Worm (Caenorhabditis elegans) whole organism, young adult: ENCODE measurements around the gene C32D5.11.

Source experiments
- B0336.3 ChIP-seq: fragments of 200-800 bp; sonication (Bioruptor generic); IDR thresholded peaks from 2 replicates; pipeline ENCODE4 v1.3.6; 2022; ENCODE audit warnings: missing genetic modification characterization, missing compliant biosample characterization
- F10E7.11 ChIP-seq: sonication (generic microtip); optimal IDR thresholded peaks from 2 replicates; lab custom pipeline; 2017; ENCODE audit warnings: mild to moderate bottlenecking, missing genetic modification characterization, moderate library complexity, missing compliant biosample characterization
- F23B12.7 ChIP-seq: sonication (generic microtip); optimal IDR thresholded peaks from 2 replicates; lab custom pipeline; 2017; ENCODE audit warnings: missing genetic modification characterization, mild to moderate bottlenecking, missing compliant biosample characterization, antibody characterized with exemption, moderate library complexity; ENCODE audit not compliant: insufficient read depth
- F33H1.4 ChIP-seq: fragments of 200-800 bp; sonication (Bioruptor generic); IDR thresholded peaks from 2 replicates; pipeline ENCODE4 v1.3.6; 2022; ENCODE audit warnings: missing genetic modification reagents, missing genetic modification characterization, missing compliant biosample characterization
- F52B5.7 ChIP-seq: sonication (generic microtip); optimal IDR thresholded peaks from 2 replicates; lab custom pipeline; 2016; ENCODE audit warnings: mild to moderate bottlenecking, missing genetic modification characterization, missing compliant biosample characterization
- F55B11.4 ChIP-seq: sonication (generic microtip); optimal IDR thresholded peaks from 2 replicates; lab custom pipeline; 2016; ENCODE audit warnings: missing compliant biosample characterization, missing genetic modification characterization, borderline replicate concordance; ENCODE audit not compliant: insufficient read depth
- K11D2.4 ChIP-seq: fragments of 200-800 bp; sonication (Bioruptor generic); IDR thresholded peaks from 2 replicates; pipeline ENCODE4 v1.3.6; 2022; ENCODE audit warnings: missing genetic modification reagents, missing genetic modification characterization, missing compliant biosample characterization
- K12H6.12 ChIP-seq: fragments of 200-800 bp; sonication (Bioruptor generic); optimal IDR thresholded peaks from 2 replicates; lab custom pipeline; 2018; ENCODE audit warnings: mild to moderate bottlenecking, missing genetic modification characterization, missing compliant biosample characterization
- Y53F4B.3 ChIP-seq: fragments of 200-800 bp; sonication (Bioruptor generic); IDR thresholded peaks from 2 replicates; pipeline ENCODE4 v1.3.6; 2022; ENCODE audit warnings: missing genetic modification reagents, missing genetic modification characterization, missing compliant biosample characterization
- Y67H2A.10 ChIP-seq: fragments of 200-800 bp; sonication (Bioruptor generic); conservative IDR thresholded peaks from 2 replicates; pipeline ENCODE4 v1.3.6; 2022; ENCODE audit warnings: missing genetic modification reagents, missing genetic modification characterization, missing compliant biosample characterization
- akir-1 ChIP-seq: fragments of 200-800 bp; sonication (Bioruptor generic); optimal IDR thresholded peaks from 2 replicates; lab custom pipeline; 2018; ENCODE audit warnings: mild to moderate bottlenecking, missing genetic modification characterization, moderate library complexity, missing compliant biosample characterization
- attf-3 ChIP-seq: fragments of 200-800 bp; sonication (Bioruptor generic); conservative IDR thresholded peaks from 2 replicates; pipeline ENCODE4 v1.3.6; 2022; ENCODE audit warnings: missing genetic modification reagents, missing genetic modification characterization, missing compliant biosample characterization
- attf-5 ChIP-seq: fragments of 200-800 bp; sonication (Bioruptor generic); optimal IDR thresholded peaks from 2 replicates; lab custom pipeline; 2018; ENCODE audit warnings: mild to moderate bottlenecking, missing genetic modification characterization, missing compliant biosample characterization
- ccch-3 ChIP-seq: fragments of 200-800 bp; sonication (Bioruptor generic); optimal IDR thresholded peaks from 2 replicates; lab custom pipeline; 2018; ENCODE audit warnings: mild to moderate bottlenecking, missing genetic modification characterization, missing compliant biosample characterization
- cebp-2 ChIP-seq: fragments of 200-800 bp; sonication (Bioruptor generic); IDR thresholded peaks from 2 replicates; pipeline ENCODE4 v1.3.6; 2022; ENCODE audit warnings: missing genetic modification characterization, missing compliant biosample characterization
- ceh-100 ChIP-seq: fragments of 200-800 bp; sonication (Bioruptor generic); IDR thresholded peaks from 2 replicates; pipeline ENCODE4 v1.3.6; 2022; ENCODE audit warnings: missing genetic modification reagents, missing genetic modification characterization, missing compliant biosample characterization
- ceh-79 ChIP-seq: sonication (generic microtip); optimal IDR thresholded peaks from 2 replicates; lab custom pipeline; 2017; ENCODE audit warnings: mild to moderate bottlenecking, missing genetic modification characterization, missing compliant biosample characterization
- dox-1 ChIP-seq: fragments of 200-800 bp; sonication (Bioruptor generic); IDR thresholded peaks from 2 replicates; pipeline ENCODE4 v1.3.6; 2022; ENCODE audit warnings: missing genetic modification reagents, missing genetic modification characterization, missing compliant biosample characterization
- egl-44 ChIP-seq: fragments of 200-800 bp; sonication (Bioruptor generic); IDR thresholded peaks from 2 replicates; pipeline ENCODE4 v1.3.6; 2022; ENCODE audit warnings: missing genetic modification reagents, missing genetic modification characterization, missing compliant biosample characterization
- egrh-3 ChIP-seq: fragments of 200-800 bp; sonication (Bioruptor generic); IDR thresholded peaks from 2 replicates; pipeline ENCODE4 v1.3.6; 2022; ENCODE audit warnings: missing genetic modification reagents, missing genetic modification characterization, missing compliant biosample characterization
- ets-4 ChIP-seq: fragments of 200-800 bp; sonication (Bioruptor generic); optimal IDR thresholded peaks from 2 replicates; lab custom pipeline; 2018; ENCODE audit warnings: mild to moderate bottlenecking, missing genetic modification characterization, missing compliant biosample characterization
- him-1 ChIP-seq: sonication (generic microtip); optimal IDR thresholded peaks from 2 replicates; lab custom pipeline; 2016; ENCODE audit warnings: missing genotype, missing genetic modification reagents, missing genetic modification characterization, missing compliant biosample characterization
- hmg-1.2 ChIP-seq: fragments of 200-800 bp; sonication (Bioruptor generic); IDR thresholded peaks from 2 replicates; pipeline ENCODE4 v1.3.6; 2022; ENCODE audit warnings: missing genetic modification reagents, missing genetic modification characterization, missing compliant biosample characterization
- hsf-1 ChIP-seq: fragments of 200-800 bp; sonication (Bioruptor generic); IDR thresholded peaks from 2 replicates; pipeline ENCODE4 v1.3.6; 2022; ENCODE audit warnings: missing genetic modification reagents, missing genetic modification characterization, missing compliant biosample characterization
- let-526 ChIP-seq: fragments of 200-800 bp; sonication (Bioruptor generic); IDR thresholded peaks from 2 replicates; pipeline ENCODE4 v1.3.6; 2022; ENCODE audit warnings: missing genetic modification reagents, missing genetic modification characterization, missing compliant biosample characterization
- lin-26 ChIP-seq: fragments of 200-800 bp; sonication (Bioruptor generic); IDR thresholded peaks from 2 replicates; pipeline ENCODE4 v1.3.6; 2022; ENCODE audit warnings: missing genetic modification reagents, missing genetic modification characterization, missing compliant biosample characterization
- lin-35 ChIP-seq, 3 experiments: fragments of 150-350 bp in 2 of 3; sonication (generic microtip) in 1 of 3; optimal IDR thresholded peaks; 2 replicates each; lab custom pipeline; 2014 to 2018; ENCODE audit warnings: missing biosample characterization in 3 of 3, missing genetic modification characterization in 3 of 3, missing genetic modification reagents in 3 of 3
- lin-54 ChIP-seq: fragments of 200-800 bp; sonication (Bioruptor generic); optimal IDR thresholded peaks from 2 replicates; lab custom pipeline; 2018; ENCODE audit warnings: mild to moderate bottlenecking, missing genetic modification characterization, missing compliant biosample characterization
- lsy-27 ChIP-seq: sonication (generic microtip); optimal IDR thresholded peaks from 2 replicates; lab custom pipeline; 2017; ENCODE audit warnings: missing genetic modification characterization, mild to moderate bottlenecking, missing compliant biosample characterization, antibody characterized with exemption, missing genotype, borderline replicate concordance; ENCODE audit not compliant: insufficient read depth
- madf-10 ChIP-seq: sonication (generic microtip); optimal IDR thresholded peaks from 2 replicates; lab custom pipeline; 2016; ENCODE audit warnings: mild to moderate bottlenecking, missing genetic modification characterization, missing compliant biosample characterization
- madf-3 ChIP-seq: fragments of 200-800 bp; sonication (Bioruptor generic); IDR thresholded peaks from 2 replicates; pipeline ENCODE4 v1.3.6; 2022; ENCODE audit warnings: missing genetic modification reagents, missing genetic modification characterization, missing compliant biosample characterization
- madf-6 ChIP-seq: fragments of 200-800 bp; sonication (Bioruptor generic); IDR thresholded peaks from 2 replicates; pipeline ENCODE4 v1.3.6; 2022; ENCODE audit warnings: missing genetic modification reagents, missing genetic modification characterization, missing compliant biosample characterization
- madf-8 ChIP-seq: fragments of 200-800 bp; sonication (Bioruptor generic); conservative IDR thresholded peaks from 2 replicates; pipeline ENCODE4 v1.3.6; 2022; ENCODE audit warnings: missing genetic modification reagents, missing genetic modification characterization, missing compliant biosample characterization
- mcd-1 ChIP-seq: fragments of 200-800 bp; sonication (Bioruptor generic); IDR thresholded peaks from 2 replicates; pipeline ENCODE4 v1.3.6; 2022; ENCODE audit warnings: missing genetic modification reagents, missing genetic modification characterization, missing compliant biosample characterization
- mel-28 ChIP-seq: sonication (generic microtip); optimal IDR thresholded peaks from 2 replicates; lab custom pipeline; 2016; ENCODE audit warnings: borderline replicate concordance, mild to moderate bottlenecking, missing genetic modification characterization, missing compliant biosample characterization
- nhr-120 ChIP-seq: fragments of 200-800 bp; sonication (Bioruptor generic); IDR thresholded peaks from 2 replicates; pipeline ENCODE4 v1.3.6; 2022; ENCODE audit warnings: missing genetic modification characterization, missing compliant biosample characterization
- nhr-27 ChIP-seq: fragments of 200-800 bp; sonication (Bioruptor generic); optimal IDR thresholded peaks from 2 replicates; lab custom pipeline; 2018; ENCODE audit warnings: mild to moderate bottlenecking, missing genetic modification characterization, moderate library complexity, missing compliant biosample characterization
- pbrm-1 ChIP-seq: fragments of 200-800 bp; sonication (Bioruptor generic); IDR thresholded peaks from 2 replicates; pipeline ENCODE4 v1.3.6; 2022; ENCODE audit warnings: missing genetic modification reagents, missing genetic modification characterization, missing compliant biosample characterization
- pha-4 ChIP-seq: fragments of 150-350 bp; sonication (generic microtip); optimal IDR thresholded peaks from 2 replicates; lab custom pipeline; 2014; ENCODE audit warnings: missing biosample characterization, missing genetic modification reagents, missing genetic modification characterization
- rcor-1 ChIP-seq: fragments of 200-800 bp; sonication (Bioruptor generic); IDR thresholded peaks from 2 replicates; pipeline ENCODE4 v1.3.6; 2022; ENCODE audit warnings: missing genetic modification reagents, missing genetic modification characterization, missing compliant biosample characterization
- sdz-38 ChIP-seq: sonication (generic microtip); optimal IDR thresholded peaks from 2 replicates; lab custom pipeline; 2016; ENCODE audit warnings: missing genotype, missing genetic modification characterization, missing compliant biosample characterization
- sea-2 ChIP-seq: fragments of 200-800 bp; sonication (Bioruptor generic); IDR thresholded peaks from 2 replicates; pipeline ENCODE4 v1.3.6; 2022; ENCODE audit warnings: missing genetic modification characterization, missing compliant biosample characterization
- snpc-1.3 ChIP-seq: sonication (generic microtip); optimal IDR thresholded peaks from 2 replicates; lab custom pipeline; 2017; ENCODE audit warnings: missing genetic modification characterization, mild to moderate bottlenecking, missing compliant biosample characterization, antibody characterized with exemption, moderate library complexity, missing genotype, missing genetic modification reagents; ENCODE audit not compliant: insufficient read depth
- tlf-1 ChIP-seq: fragments of 200-800 bp; sonication (Bioruptor generic); optimal IDR thresholded peaks from 2 replicates; lab custom pipeline; 2018; ENCODE audit warnings: mild to moderate bottlenecking, missing genetic modification characterization, missing compliant biosample characterization
- unc-130 ChIP-seq: sonication (generic microtip); optimal IDR thresholded peaks from 2 replicates; lab custom pipeline; 2016; ENCODE audit warnings: missing genetic modification reagents, missing genetic modification characterization, missing compliant biosample characterization
- xnd-1 ChIP-seq: sonication (generic microtip); optimal IDR thresholded peaks from 2 replicates; lab custom pipeline; 2016; ENCODE audit warnings: missing genotype, missing genetic modification reagents, missing genetic modification characterization, missing compliant biosample characterization
- ztf-18 ChIP-seq: sonication (generic microtip); optimal IDR thresholded peaks from 2 replicates; lab custom pipeline; 2016; ENCODE audit warnings: missing genotype, mild to moderate bottlenecking, missing genetic modification characterization, missing compliant biosample characterization
- ztf-25 ChIP-seq: fragments of 200-800 bp; sonication (Bioruptor generic); IDR thresholded peaks from 2 replicates; pipeline ENCODE4 v1.3.6; 2022; ENCODE audit warnings: missing genetic modification reagents, missing genetic modification characterization, missing compliant biosample characterization

The C32D5.11 gene

ce11 chrII:6365237-6365815 is 10.1 kb upstream of the C32D5.11 start, which contains the start of the genes ani-2 and clec-88:
Gene ani-2, minus strand, starts transcription at chrII:6365367.
Gene clec-88, plus strand, starts transcription at chrII:6365722.
- TF ChIP-seq akir-1 (GFP tag; lab: Kevin White, UChicago): no peak
- no peak for TF ChIP-seq F55B11.4 (tag; lab: Kevin White, UChicago)
- TF ChIP-seq attf-5 (GFP tag; lab: Kevin White, UChicago): no peak
- TF ChIP-seq Y67H2A.10 (GFP tag; lab: Robert Waterston, UW): no peak
- no peak; the same call in 1 of the 2 replicates for TF ChIP-seq hmg-1.2 (GFP tag; lab: Robert Waterston, UW)
- TF ChIP-seq sdz-38 (tag; lab: Kevin White, UChicago): no peak
- TF ChIP-seq Y53F4B.3 (GFP tag; lab: Robert Waterston, UW): peak; percentile 16; the same call in 1 of the 2 replicates
- TF ChIP-seq lsy-27 (tag; lab: Kevin White, UChicago): no peak
- TF ChIP-seq K12H6.12 (tag; lab: Kevin White, UChicago): no peak
- peak; percentile 73 for TF ChIP-seq F23B12.7
- TF ChIP-seq cebp-2 (GFP tag; lab: Robert Waterston, UW): no peak
- no peak for TF ChIP-seq ceh-79 (tag; lab: Kevin White, UChicago)
- no peak for TF ChIP-seq pha-4 (tag; lab: Kevin White, UChicago)
- no peak for TF ChIP-seq egl-44 (GFP tag; lab: Robert Waterston, UW)
- TF ChIP-seq lin-26 (GFP tag; lab: Robert Waterston, UW): no peak
- TF ChIP-seq nhr-120 (GFP tag; lab: Robert Waterston, UW): no peak
- no peak for TF ChIP-seq let-526 (GFP tag; lab: Robert Waterston, UW)
- no peak for TF ChIP-seq ets-4
- TF ChIP-seq madf-6: peak; percentile 95
- no peak for TF ChIP-seq rcor-1 (GFP tag; lab: Robert Waterston, UW)
- TF ChIP-seq F33H1.4: peak; percentile 96
- TF ChIP-seq B0336.3 (GFP tag; lab: Robert Waterston, UW): no peak
- TF ChIP-seq ztf-25 (GFP tag; lab: Robert Waterston, UW): no peak
- peak; percentile 9 for TF ChIP-seq ztf-18 (tag; lab: Kevin White, UChicago)
- peak; percentile 73 for TF ChIP-seq unc-130 (GFP tag; lab: Kevin White, UChicago)
- peak; percentile 90 for TF ChIP-seq xnd-1
- TF ChIP-seq sea-2 (GFP tag; lab: Robert Waterston, UW): no peak
- TF ChIP-seq attf-3 (GFP tag; lab: Robert Waterston, UW): no peak
- TF ChIP-seq dox-1 (GFP tag; lab: Robert Waterston, UW): peak; percentile 63; the same call in 1 of the 2 replicates
- peak in 1 of 3 experiments; percentile 29 for TF ChIP-seq lin-35 (GFP tag; optimal IDR thresholded peaks at IDR 0.05; lab: Kevin White, UChicago)
- no peak for TF ChIP-seq K11D2.4 (GFP tag; lab: Robert Waterston, UW)
- TF ChIP-seq lin-54: peak; percentile 49
- 0 out of 2 replicates have a peak, but pooled peaks have one; percentile 23 for TF ChIP-seq madf-3
- no peak for TF ChIP-seq ccch-3
- peak; percentile 34 for TF ChIP-seq him-1 (tag; lab: Kevin White, UChicago)
- TF ChIP-seq hsf-1 (GFP tag; lab: Robert Waterston, UW): 0 out of 2 replicates have a peak, but pooled peaks have one; percentile 45
- peak; percentile 20 for TF ChIP-seq tlf-1
- no peak for TF ChIP-seq mel-28 (tag; lab: Kevin White, UChicago)
- TF ChIP-seq egrh-3 (GFP tag; lab: Robert Waterston, UW): no peak
- TF ChIP-seq pbrm-1: no peak
- TF ChIP-seq F10E7.11 (tag; lab: Kevin White, UChicago): no peak
- TF ChIP-seq nhr-27 (tag; lab: Kevin White, UChicago): no peak
- peak; percentile 34; the same call in 1 of the 2 replicates for TF ChIP-seq mcd-1 (GFP tag; lab: Robert Waterston, UW)
- no peak for TF ChIP-seq ceh-100 (GFP tag; lab: Robert Waterston, UW)
- TF ChIP-seq madf-8 (GFP tag; lab: Robert Waterston, UW): peak; percentile 89
- TF ChIP-seq madf-10 (tag; lab: Kevin White, UChicago): no peak
- no peak for TF ChIP-seq snpc-1.3 (tag; lab: Kevin White, UChicago)
- TF ChIP-seq F52B5.7: no peak
